Worm (Caenorhabditis elegans) whole organism, L1 larva: ENCODE results near the gene wht-1.

Experiments
- C16A3.4 ChIP-seq: fragments of 150-350 bp; optimal IDR thresholded peaks from 2 replicates; lab custom pipeline; 2014; ENCODE audit warnings: missing biosample characterization, missing genetic modification characterization
- F16B12.6 ChIP-seq: fragments of 150-350 bp; optimal IDR thresholded peaks from 2 replicates; lab custom pipeline; 2014; ENCODE audit warnings: missing biosample characterization, missing genetic modification characterization
- aly-2 ChIP-seq: fragments of 150-350 bp; optimal IDR thresholded peaks from 2 replicates; lab custom pipeline; 2014; ENCODE audit warnings: missing biosample characterization, missing genetic modification characterization
- ama-1 ChIP-seq: fragments of 150-350 bp; optimal IDR thresholded peaks from 2 replicates; lab custom pipeline; 2014
- blmp-1 ChIP-seq: fragments of 150-350 bp; optimal IDR thresholded peaks from 2 replicates; lab custom pipeline; 2014; ENCODE audit warnings: missing biosample characterization, missing genetic modification characterization
- ceh-63 ChIP-seq: fragments of 200-800 bp; sonication (Bioruptor generic); optimal IDR thresholded peaks from 2 replicates; lab custom pipeline; 2018; ENCODE audit warnings: mild to moderate bottlenecking, missing genetic modification characterization, missing compliant biosample characterization
- ceh-8 ChIP-seq: fragments of 200-800 bp; sonication (Bioruptor generic); optimal IDR thresholded peaks from 2 replicates; lab custom pipeline; 2018; ENCODE audit warnings: mild to moderate bottlenecking, missing genetic modification characterization, moderate library complexity, missing compliant biosample characterization
- ceh-90 ChIP-seq: sonication (generic microtip); optimal IDR thresholded peaks from 2 replicates; lab custom pipeline; 2016; ENCODE audit warnings: missing genetic modification characterization, missing compliant biosample characterization
- dpl-1 ChIP-seq, 3 experiments: fragments of 150-350 bp in 2 of 3; sonication (generic microtip) in 1 of 3; optimal IDR thresholded peaks; 2 replicates each; lab custom pipeline; 2014 to 2017; ENCODE audit warnings: missing biosample characterization in 3 of 3, missing genetic modification characterization in 3 of 3, missing genetic modification reagents in 3 of 3
- efl-1 ChIP-seq, 4 experiments: fragments of 150-350 bp; optimal IDR thresholded peaks in 3 of 4; peaks in 1 of 4; 1 replicate in 1 of 4; 2 replicates in 3 of 4; lab custom pipeline; 2014; ENCODE audit warnings: missing biosample characterization in 2 of 4, missing genetic modification characterization in 2 of 4, missing genetic modification reagents in 2 of 4
- egl-13 ChIP-seq: sonication (generic microtip); optimal IDR thresholded peaks from 2 replicates; lab custom pipeline; 2016; ENCODE audit warnings: missing genotype, missing genetic modification reagents, missing genetic modification characterization, missing compliant biosample characterization
- egl-27 ChIP-seq, 2 experiments: fragments of 150-350 bp in 1 of 2; sonication (generic microtip); optimal IDR thresholded peaks; 3 replicates each; lab custom pipeline; 2017 to 2018; ENCODE audit warnings: missing biosample characterization in 2 of 2, missing genetic modification characterization in 2 of 2, missing genetic modification reagents in 2 of 2
- elt-2 ChIP-seq: sonication (generic microtip); optimal IDR thresholded peaks from 2 replicates; lab custom pipeline; 2016; ENCODE audit warnings: missing genetic modification characterization, mild to moderate bottlenecking, inconsistent platforms, missing compliant biosample characterization, missing genetic modification reagents
- fkh-10 ChIP-seq: sonication (generic microtip); optimal IDR thresholded peaks from 2 replicates; lab custom pipeline; 2017; ENCODE audit warnings: missing biosample characterization, missing genetic modification reagents, missing genetic modification characterization
- fos-1 ChIP-seq: fragments of 150-350 bp; optimal IDR thresholded peaks from 2 replicates; lab custom pipeline; 2014; ENCODE audit warnings: missing biosample characterization, missing genetic modification characterization
- grh-1 ChIP-seq: fragments of 200-800 bp; sonication (Bioruptor generic); IDR thresholded peaks from 2 replicates; pipeline ENCODE4 v1.3.6; 2022; ENCODE audit warnings: missing genetic modification reagents, missing genetic modification characterization, missing compliant biosample characterization
- hlh-17 ChIP-seq: fragments of 200-800 bp; sonication (Bioruptor generic); optimal IDR thresholded peaks from 2 replicates; lab custom pipeline; 2018; ENCODE audit warnings: missing genetic modification characterization, mild to moderate bottlenecking, missing compliant biosample characterization, moderate library complexity, borderline replicate concordance
- hpl-2 ChIP-seq: fragments of 150-350 bp; optimal IDR thresholded peaks from 2 replicates; lab custom pipeline; 2014; ENCODE audit warnings: missing biosample characterization, missing genetic modification reagents, missing genetic modification characterization
- lin-14 ChIP-seq: fragments of 200-800 bp; sonication (Bioruptor generic); optimal IDR thresholded peaks from 2 replicates; lab custom pipeline; 2018; ENCODE audit warnings: mild to moderate bottlenecking, missing genetic modification characterization, moderate library complexity, missing compliant biosample characterization
- lin-15B ChIP-seq: fragments of 150-350 bp; sonication (generic microtip); optimal IDR thresholded peaks from 3 replicates; lab custom pipeline; 2014; ENCODE audit warnings: missing biosample characterization, missing genetic modification characterization
- lin-39 ChIP-seq: fragments of 150-350 bp; optimal IDR thresholded peaks from 2 replicates; lab custom pipeline; 2014; ENCODE audit warnings: missing biosample characterization, missing genetic modification reagents, missing genetic modification characterization
- lsy-2 ChIP-seq, 2 experiments: fragments of 150-350 bp; optimal IDR thresholded peaks; 2 replicates each; lab custom pipeline; 2014; ENCODE audit warnings: missing biosample characterization in 2 of 2, missing genetic modification characterization in 2 of 2
- mab-9 ChIP-seq: fragments of 200-800 bp; sonication (Bioruptor generic); IDR thresholded peaks from 2 replicates; pipeline ENCODE4 v1.3.6; 2022; ENCODE audit warnings: missing genetic modification reagents, missing genetic modification characterization, missing compliant biosample characterization
- nhr-12 ChIP-seq: sonication (generic microtip); optimal IDR thresholded peaks from 2 replicates; lab custom pipeline; 2017; ENCODE audit warnings: missing biosample characterization, missing genetic modification characterization
- nhr-20 ChIP-seq: sonication (generic microtip); optimal IDR thresholded peaks from 2 replicates; lab custom pipeline; 2016; ENCODE audit warnings: mild to moderate bottlenecking, missing genetic modification characterization, missing compliant biosample characterization
- nhr-28 ChIP-seq: fragments of 150-350 bp; optimal IDR thresholded peaks from 2 replicates; lab custom pipeline; 2014; ENCODE audit warnings: missing biosample characterization, missing genetic modification characterization
- nhr-76 ChIP-seq: sonication (generic microtip); optimal IDR thresholded peaks from 2 replicates; lab custom pipeline; 2017; ENCODE audit warnings: missing biosample characterization, missing genetic modification characterization
- pqm-1 ChIP-seq: sonication (generic microtip); optimal IDR thresholded peaks from 3 replicates; lab custom pipeline; 2017; ENCODE audit warnings: missing biosample characterization, missing genetic modification characterization
- snu-23 ChIP-seq: sonication (generic microtip); optimal IDR thresholded peaks from 2 replicates; lab custom pipeline; 2016; ENCODE audit warnings: missing genetic modification characterization, missing compliant biosample characterization
- sox-4 ChIP-seq: sonication (generic microtip); optimal IDR thresholded peaks from 2 replicates; lab custom pipeline; 2016; ENCODE audit warnings: missing genetic modification characterization, missing compliant biosample characterization
- sptf-1 ChIP-seq: fragments of 150-350 bp; optimal IDR thresholded peaks from 2 replicates; lab custom pipeline; 2014; ENCODE audit warnings: missing biosample characterization, missing genetic modification characterization
- unc-130 ChIP-seq: fragments of 150-350 bp; optimal IDR thresholded peaks from 2 replicates; lab custom pipeline; 2017; ENCODE audit warnings: missing biosample characterization, missing genetic modification characterization, inconsistent platforms
- unc-30 ChIP-seq: sonication (generic microtip); optimal IDR thresholded peaks from 2 replicates; lab custom pipeline; 2017; ENCODE audit warnings: missing biosample characterization, missing genetic modification characterization
- vab-15 ChIP-seq: sonication (generic microtip); optimal IDR thresholded peaks from 2 replicates; lab custom pipeline; 2017; ENCODE audit warnings: missing genotype, mild to moderate bottlenecking, missing genetic modification characterization, missing compliant biosample characterization
- xbp-1 ChIP-seq: sonication (generic microtip); optimal IDR thresholded peaks from 2 replicates; lab custom pipeline; 2016; ENCODE audit warnings: missing genetic modification characterization, missing compliant biosample characterization
- zip-4 ChIP-seq: fragments of 200-800 bp; sonication (Bioruptor generic); optimal IDR thresholded peaks from 2 replicates; lab custom pipeline; 2018; ENCODE audit warnings: mild to moderate bottlenecking, missing genetic modification characterization, moderate library complexity, missing compliant biosample characterization
- ztf-11 ChIP-seq, 2 experiments: sonication (generic microtip); optimal IDR thresholded peaks; 2 replicates each; lab custom pipeline; 2016 to 2017; ENCODE audit warnings: missing genetic modification characterization in 2 of 2, missing biosample characterization in 1 of 2, missing compliant biosample characterization in 1 of 2
- ztf-4 ChIP-seq: fragments of 150-350 bp; optimal IDR thresholded peaks from 2 replicates; lab custom pipeline; 2014; ENCODE audit warnings: missing biosample characterization, missing genetic modification characterization

wht-1 gene

ce11 chrIII:6105897-6106296 lies 18.3 kb upstream of the wht-1 start:
- no peak for TF ChIP-seq efl-1 (optimal IDR thresholded peaks at IDR 0.05; lab: Kevin White, UChicago)
- TF ChIP-seq efl-1 (GFP tag; optimal IDR thresholded peaks at IDR 0.05 in 1 of 2; lab: Kevin White, UChicago), result peak in 1 of 2 experiments; percentile 62
- peak; percentile 62 for TF ChIP-seq blmp-1 (tag; lab: Kevin White, UChicago)
- no peak for TF ChIP-seq fkh-10 (GFP tag; lab: Kevin White, UChicago)
- no peak for TF ChIP-seq nhr-20 (tag; lab: Kevin White, UChicago)

- no peak for TF ChIP-seq egl-13
- no peak for TF ChIP-seq mab-9 (GFP tag; lab: Robert Waterston, UW)
- TF ChIP-seq hlh-17 (GFP tag; lab: Kevin White, UChicago), result no peak
- no peak for TF ChIP-seq sptf-1
- no peak for TF ChIP-seq nhr-76 (tag; lab: Kevin White, UChicago)
- no peak for TF ChIP-seq elt-2 (tag; lab: Kevin White, UChicago)
- no peak for TF ChIP-seq ceh-8
- TF ChIP-seq pqm-1, result no peak
- no peak for TF ChIP-seq egl-27 (tag; optimal IDR thresholded peaks at IDR 0.05; lab: Kevin White, UChicago)
- TF ChIP-seq xbp-1 (tag; lab: Kevin White, UChicago), result no peak
- TF ChIP-seq grh-1, result no peak
- TF ChIP-seq zip-4 (GFP tag; lab: Kevin White, UChicago), result no peak
- TF ChIP-seq ama-1 (lab: Kevin White, UChicago), result no peak
- no peak for TF ChIP-seq ztf-11 (tag; optimal IDR thresholded peaks at IDR 0.05; lab: Kevin White, UChicago)
- no peak for TF ChIP-seq lin-14
- TF ChIP-seq vab-15, result no peak
Measured at ce11 chrIII:6102762-6103161, 15.2 kb upstream of the wht-1 start, which contains the start of gene C05D10.4. Gene C05D10.4 (minus strand): TSS chrIII:6102862.

- TF ChIP-seq ceh-8 (no peak), nhr-12 (tag; lab: Kevin White, UChicago) (no peak), fos-1 (no peak), blmp-1 (tag; lab: Kevin White, UChicago) (peak; percentile 92)
Measured at ce11 chrIII:6095654-6096053, 8.1 kb upstream of the wht-1 start.

ce11 chrIII:6085311-6085710 lies 2.2 kb downstream of the wht-1 start:
- no peak for TF ChIP-seq ztf-4 (tag; lab: Kevin White, UChicago)
- no peak for TF ChIP-seq sox-4
- no peak for TF ChIP-seq hpl-2 (GFP tag; lab: Kevin White, UChicago)
- no peak for TF ChIP-seq unc-30
- TF ChIP-seq grh-1, result no peak
- no peak for TF ChIP-seq vab-15
- TF ChIP-seq snu-23 (GFP tag; lab: Kevin White, UChicago), result no peak
- no peak for TF ChIP-seq elt-2 (tag; lab: Kevin White, UChicago)
- no peak for TF ChIP-seq lin-14
- TF ChIP-seq unc-130 (tag; lab: Kevin White, UChicago), result no peak
- TF ChIP-seq fkh-10 (GFP tag; lab: Kevin White, UChicago), result no peak
- TF ChIP-seq blmp-1 (tag; lab: Kevin White, UChicago), result no peak
- no peak for TF ChIP-seq dpl-1 (GFP tag; optimal IDR thresholded peaks at IDR 0.05; lab: Kevin White, UChicago)
- no peak for TF ChIP-seq C16A3.4 (tag; lab: Kevin White, UChicago)
- TF ChIP-seq lin-15B (tag; lab: Kevin White, UChicago), result no peak
- no peak for TF ChIP-seq nhr-28 (tag; lab: Kevin White, UChicago)
- TF ChIP-seq ceh-90 (tag; lab: Kevin White, UChicago), result no peak
- no peak for TF ChIP-seq lin-39 (tag; lab: Kevin White, UChicago)
- TF ChIP-seq ceh-63 (GFP tag; lab: Kevin White, UChicago), result no peak
- TF ChIP-seq, all 84 proteins: peak for 0

- TF ChIP-seq ceh-63 (GFP tag; lab: Kevin White, UChicago), result no peak
- TF ChIP-seq lsy-2 (tag; optimal IDR thresholded peaks at IDR 0.05; lab: Kevin White, UChicago), result peak in 1 of 2 experiments; percentile 2
- TF ChIP-seq lin-14, result peak; percentile 37
- no peak for TF ChIP-seq F16B12.6 (tag; lab: Kevin White, UChicago)
- no peak for TF ChIP-seq aly-2 (tag; lab: Kevin White, UChicago)
Measured at ce11 chrIII:6080263-6080662, 7.3 kb downstream of the wht-1 start, which contains the start of gene attf-4. Gene attf-4 (plus strand): TSS chrIII:6080563.
